Fruit fly (Drosophila melanogaster) whole organism, prepupa: Measurements from ENCODE around the gene Cyp4d20.

Experiments
- CG3032 ChIP-seq: fragments of 200-800 bp; optimal IDR thresholded peaks from 2 replicates; lab custom pipeline; 2019; ENCODE audit warnings: missing biosample characterization, mild to moderate bottlenecking, missing genetic modification characterization, moderate library complexity
- CG4318 ChIP-seq: fragments of 200-800 bp; sonication (Bioruptor generic); optimal IDR thresholded peaks from 3 replicates; lab custom pipeline; 2017; ENCODE audit warnings: missing biosample characterization, mild to moderate bottlenecking, missing genetic modification characterization
- CG6854 ChIP-seq: fragments of 200-800 bp; sonication (Bioruptor generic); optimal IDR thresholded peaks from 2 replicates; lab custom pipeline; 2017; ENCODE audit warnings: missing biosample characterization, mild to moderate bottlenecking, missing genetic modification characterization
- CG8319 ChIP-seq: fragments of 200-800 bp; sonication (Bioruptor generic); optimal IDR thresholded peaks from 3 replicates; lab custom pipeline; 2016; ENCODE audit warnings: missing biosample characterization, missing genetic modification characterization
- Hr39 ChIP-seq: fragments of 200-800 bp; sonication (Bioruptor generic); optimal IDR thresholded peaks from 2 replicates; lab custom pipeline; 2016; ENCODE audit warnings: missing biosample characterization, missing genetic modification characterization
- Sox102F ChIP-seq: fragments of 200-800 bp; sonication (Bioruptor generic); optimal IDR thresholded peaks from 2 replicates; lab custom pipeline; 2016; ENCODE audit warnings: missing biosample characterization, mild to moderate bottlenecking, missing genetic modification characterization
- Sox15 ChIP-seq: fragments of 200-800 bp; sonication (Bioruptor generic); optimal IDR thresholded peaks from 3 replicates; lab custom pipeline; 2016; ENCODE audit warnings: missing biosample characterization, missing genetic modification characterization
- fd85E ChIP-seq: fragments of 200-800 bp; sonication (Bioruptor generic); optimal IDR thresholded peaks from 3 replicates; lab custom pipeline; 2016; ENCODE audit warnings: missing biosample characterization, missing genetic modification characterization
- vri ChIP-seq: fragments of 200-800 bp; sonication (Bioruptor generic); optimal IDR thresholded peaks from 3 replicates; lab custom pipeline; 2016; ENCODE audit warnings: missing biosample characterization, mild to moderate bottlenecking, missing genetic modification characterization

DNA sequence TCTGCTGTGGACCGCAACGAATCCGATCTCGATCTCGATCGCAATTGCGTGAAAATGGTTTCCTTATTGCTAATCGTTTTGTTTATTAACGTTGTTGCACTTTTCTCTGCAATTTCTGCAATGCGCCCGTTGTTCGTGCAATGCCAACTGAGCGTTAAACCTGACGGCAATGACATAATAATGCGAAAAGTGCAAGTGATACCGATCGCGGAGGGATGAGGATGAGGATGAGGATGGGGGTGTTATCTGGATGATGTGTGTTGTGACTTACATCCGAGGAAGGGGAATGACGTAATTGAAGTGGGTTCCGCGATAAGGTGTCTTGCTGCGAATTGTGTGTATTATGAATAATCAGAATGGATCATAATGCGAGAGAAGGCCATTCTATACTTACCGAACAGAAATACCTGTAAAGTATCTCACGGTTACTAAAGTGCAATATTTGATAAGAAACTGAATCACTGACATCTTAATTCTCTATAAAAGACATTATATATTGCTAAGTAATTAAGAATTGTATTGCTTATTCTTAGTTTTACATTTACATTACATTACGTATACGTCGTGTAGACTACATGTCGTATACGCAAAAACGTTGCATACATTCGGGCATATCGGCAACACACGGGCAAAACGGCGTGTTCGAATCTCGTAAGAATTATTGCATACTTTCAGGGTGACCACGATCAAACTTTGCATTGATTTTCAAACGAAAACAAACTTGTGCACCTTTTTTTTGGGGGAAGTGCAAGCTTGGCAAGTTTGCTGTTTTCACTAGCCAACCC, 7.3 kb upstream of the Cyp4d20 start:
- TF ChIP-seq vri (GFP tag; lab: Kevin White, UChicago) (no peak), Hr39 (GFP tag; lab: Kevin White, UChicago) (no peak), Sox15 (GFP tag; lab: Kevin White, UChicago) (no peak), fd85E (GFP tag; lab: Kevin White, UChicago) (no peak), CG8319 (GFP tag; lab: Kevin White, UChicago) (no peak), Sox102F (no peak), CG6854 (GFP tag; lab: Kevin White, UChicago) (no peak), CG4318 (no peak), CG3032 (tag; lab: Kevin White, UChicago) (no peak)
